Fruit fly (Drosophila melanogaster): ENCODE data around the gene lectin-22C.

lectin-22C gene

dm6 chr2L:2042072-2042471 lies 5.0 kb upstream of the lectin-22C start:
- TF ChIP-seq D1 (tag; optimal IDR thresholded peaks at IDR 0.05) (no peak), gl (tag; optimal IDR thresholded peaks at IDR 0.05) (no peak), CG15710 (tag; optimal IDR thresholded peaks at IDR 0.05) (no peak), CG4496 (GFP tag; IDR thresholded peaks at IDR 0.05) (no peak), EcR (GFP tag; optimal IDR thresholded peaks at IDR 0.05) (peak; percentile 66), CG10348 (GFP tag; IDR thresholded peaks at IDR 0.05) (no peak), fd96Ca (GFP tag; IDR thresholded peaks at IDR 0.05) (no peak), CG8301 (tag; optimal IDR thresholded peaks at IDR 0.05) (no peak)

dm6 chr2L:2039458-2039857 lies 2.4 kb upstream of the lectin-22C start:
- no peak for TF ChIP-seq CG8301 (tag; optimal IDR thresholded peaks at IDR 0.05)
- TF ChIP-seq fd96Ca (GFP tag; IDR thresholded peaks at IDR 0.05) = no peak
- TF ChIP-seq Snoo (tag; optimal IDR thresholded peaks at IDR 0.05) = no peak
- TF ChIP-seq CG32121 (GFP tag; IDR thresholded peaks at IDR 0.05) = no peak
- TF ChIP-seq CG34367 (tag; optimal IDR thresholded peaks at IDR 0.05) = no peak
- TF ChIP-seq Pif1B (GFP tag; optimal IDR thresholded peaks at IDR 0.05) = no peak
- no peak for TF ChIP-seq CG15710 (tag; optimal IDR thresholded peaks at IDR 0.05)
- no peak for TF ChIP-seq D1 (tag; optimal IDR thresholded peaks at IDR 0.05)
- no peak for TF ChIP-seq gl (tag; optimal IDR thresholded peaks at IDR 0.05)
- no peak for TF ChIP-seq CG8159 (tag; optimal IDR thresholded peaks at IDR 0.05)

- no peak for TF ChIP-seq CG14655 (GFP tag; optimal IDR thresholded peaks at IDR 0.05)
- TF ChIP-seq Ets98B (GFP tag; IDR thresholded peaks at IDR 0.05) = no peak
- TF ChIP-seq CG13204 (GFP tag; optimal IDR thresholded peaks at IDR 0.05) = no peak
- no peak for TF ChIP-seq CG12605 (GFP tag; IDR thresholded peaks at IDR 0.05)
- TF ChIP-seq CG9948 (tag; optimal IDR thresholded peaks at IDR 0.05) = no peak
- no peak for TF ChIP-seq CG8159 (tag; optimal IDR thresholded peaks at IDR 0.05)
- no peak for TF ChIP-seq CG10348 (GFP tag; IDR thresholded peaks at IDR 0.05)
- no peak for TF ChIP-seq D1 (tag; optimal IDR thresholded peaks at IDR 0.05)
- TF ChIP-seq Pif1B (GFP tag; optimal IDR thresholded peaks at IDR 0.05) = no peak
- TF ChIP-seq EcR (GFP tag; optimal IDR thresholded peaks at IDR 0.05) = no peak
- TF ChIP-seq gl (tag; optimal IDR thresholded peaks at IDR 0.05) = no peak
Observed at dm6 chr2L:2038956-2039263, 1.8 kb upstream of the lectin-22C start.

- TF ChIP-seq CG13204 (GFP tag; optimal IDR thresholded peaks at IDR 0.05) (peak; percentile 42), EcR (GFP tag; optimal IDR thresholded peaks at IDR 0.05) (peak; percentile 92), Pif1B (GFP tag; optimal IDR thresholded peaks at IDR 0.05) (no peak)
Observed at dm6 chr2L:2038253-2038955, 1.3 kb upstream of the lectin-22C start.

- TF ChIP-seq CG8159 (tag; optimal IDR thresholded peaks at IDR 0.05) (no peak), CG13204 (GFP tag; optimal IDR thresholded peaks at IDR 0.05) (peak; percentile 63)
Observed at dm6 chr2L:2037551-2038252, 637 bp upstream of the lectin-22C start.

- TF ChIP-seq CG10348 (GFP tag; IDR thresholded peaks at IDR 0.05) = no peak
- TF ChIP-seq gl (tag; optimal IDR thresholded peaks at IDR 0.05) = no peak
- TF ChIP-seq Pif1A (GFP tag; optimal IDR thresholded peaks at IDR 0.05) = no peak
Observed at dm6 chr2L:2035941-2036340, 1.1 kb downstream of the lectin-22C start, which contains the start of gene CG42296. CG42296 (minus strand) TSS chr2L:2036041.

- TF ChIP-seq CG10348 (GFP tag; IDR thresholded peaks at IDR 0.05) (no peak), Pif1B (GFP tag; optimal IDR thresholded peaks at IDR 0.05) (no peak), CG32121 (GFP tag; IDR thresholded peaks at IDR 0.05) (no peak), Snoo (tag; optimal IDR thresholded peaks at IDR 0.05) (no peak), Pif1A (GFP tag; optimal IDR thresholded peaks at IDR 0.05) (no peak), CG17806 (tag; optimal IDR thresholded peaks at IDR 0.05) (no peak), CG9948 (tag; optimal IDR thresholded peaks at IDR 0.05) (no peak), D1 (tag; optimal IDR thresholded peaks at IDR 0.05) (no peak), CG8159 (tag; optimal IDR thresholded peaks at IDR 0.05) (no peak), CG12605 (GFP tag; IDR thresholded peaks at IDR 0.05) (no peak), CG13204 (GFP tag; optimal IDR thresholded peaks at IDR 0.05) (no peak)
Observed at dm6 chr2L:2032076-2032475, 5.0 kb downstream of the lectin-22C start.

dm6 chr2L:2031522-2031921 lies 5.5 kb downstream of the lectin-22C start:
- TF ChIP-seq Ets98B (GFP tag; IDR thresholded peaks at IDR 0.05) (no peak), Snoo (tag; optimal IDR thresholded peaks at IDR 0.05) (no peak), Pif1A (GFP tag; optimal IDR thresholded peaks at IDR 0.05) (no peak), EcR (GFP tag; optimal IDR thresholded peaks at IDR 0.05) (no peak), CG10348 (GFP tag; IDR thresholded peaks at IDR 0.05) (no peak), CG8301 (tag; optimal IDR thresholded peaks at IDR 0.05) (no peak), CG14655 (GFP tag; optimal IDR thresholded peaks at IDR 0.05) (no peak), rn (GFP tag; IDR thresholded peaks at IDR 0.05) (no peak), CG8159 (tag; optimal IDR thresholded peaks at IDR 0.05) (no peak), gl (tag; optimal IDR thresholded peaks at IDR 0.05) (no peak), CG32121 (GFP tag; IDR thresholded peaks at IDR 0.05) (no peak), CG9948 (tag; optimal IDR thresholded peaks at IDR 0.05) (no peak), CG13204 (GFP tag; optimal IDR thresholded peaks at IDR 0.05) (no peak), CG17806 (tag; optimal IDR thresholded peaks at IDR 0.05) (no peak), CG34367 (tag; optimal IDR thresholded peaks at IDR 0.05) (no peak), CG4496 (GFP tag; IDR thresholded peaks at IDR 0.05) (no peak), CG15710 (tag; optimal IDR thresholded peaks at IDR 0.05) (no peak), Pif1B (GFP tag; optimal IDR thresholded peaks at IDR 0.05) (no peak), D1 (tag; optimal IDR thresholded peaks at IDR 0.05) (no peak)

Measured in whole organism, pupa.